Fruit fly (Drosophila melanogaster) whole organism, embryonic: ENCODE data around the gene CG42535.

ENCODE experiments used
- Abd-B ChIP-seq: fragments of 200-800 bp; sonication (Bioruptor generic); optimal IDR thresholded peaks from 2 replicates; lab custom pipeline; 2018; ENCODE audit warnings: missing biosample characterization, mild to moderate bottlenecking, missing genetic modification characterization, moderate library complexity
- CG10959 ChIP-seq: fragments of 200-800 bp; sonication (Bioruptor generic); IDR thresholded peaks from 2 replicates; pipeline ENCODE4 v1.3.6; 2022; ENCODE audit warnings: missing biosample characterization, missing genetic modification characterization
- CG13287 ChIP-seq: fragments of 200-800 bp; sonication (Bioruptor generic); IDR thresholded peaks from 2 replicates; pipeline ENCODE4 v1.3.6; 2022; ENCODE audit warnings: missing biosample characterization, missing genetic modification characterization; ENCODE audit not compliant: partially characterized antibody
- CG13775 ChIP-seq: fragments of 200-800 bp; sonication (Bioruptor generic); optimal IDR thresholded peaks from 3 replicates; lab custom pipeline; 2017; ENCODE audit warnings: missing biosample characterization, mild to moderate bottlenecking, missing genetic modification characterization
- CG16779 ChIP-seq: fragments of 200-800 bp; sonication (Bioruptor generic); IDR thresholded peaks from 2 replicates; pipeline ENCODE4 v1.3.6; 2022; ENCODE audit warnings: missing biosample characterization, missing genetic modification characterization
- CG17359 ChIP-seq: fragments of 200-800 bp; sonication (Bioruptor generic); optimal IDR thresholded peaks from 3 replicates; lab custom pipeline; 2018; ENCODE audit warnings: missing biosample characterization, mild to moderate bottlenecking, missing genetic modification characterization, moderate library complexity
- CG17568 ChIP-seq: fragments of 200-800 bp; sonication (Bioruptor generic); optimal IDR thresholded peaks from 2 replicates; lab custom pipeline; 2018; ENCODE audit warnings: missing biosample characterization, mild to moderate bottlenecking, missing genetic modification characterization, moderate library complexity
- CG4707 ChIP-seq: fragments of 200-800 bp; sonication (Bioruptor generic); optimal IDR thresholded peaks from 2 replicates; lab custom pipeline; 2018; ENCODE audit warnings: missing biosample characterization, mild to moderate bottlenecking, missing genetic modification characterization, moderate library complexity
- CG5180 ChIP-seq: fragments of 200-800 bp; sonication (Bioruptor generic); optimal IDR thresholded peaks from 3 replicates; lab custom pipeline; 2017; ENCODE audit warnings: missing biosample characterization, missing genetic modification characterization, mild to moderate bottlenecking, moderate library complexity, missing genetic modification reagents
- CG6272 ChIP-seq: fragments of 200-800 bp; sonication (Bioruptor generic); IDR thresholded peaks from 2 replicates; pipeline ENCODE4 v1.3.6; 2022; ENCODE audit warnings: missing biosample characterization, missing genetic modification characterization
- CG6683 ChIP-seq: fragments of 200-800 bp; sonication (Bioruptor generic); optimal IDR thresholded peaks from 2 replicates; lab custom pipeline; 2017; ENCODE audit warnings: missing biosample characterization, mild to moderate bottlenecking, missing genetic modification characterization, missing genetic modification reagents
- CG7271 ChIP-seq: fragments of 200-800 bp; sonication (Bioruptor generic); optimal IDR thresholded peaks from 2 replicates; lab custom pipeline; 2018; ENCODE audit warnings: missing biosample characterization, mild to moderate bottlenecking, missing genetic modification characterization, moderate library complexity
- CG8478 ChIP-seq: fragments of >200 bp; optimal IDR thresholded peaks from 2 replicates; lab custom pipeline; 2018
- CG9437 ChIP-seq: fragments of 200-800 bp; sonication (Bioruptor generic); optimal IDR thresholded peaks from 2 replicates; lab custom pipeline; 2018; ENCODE audit warnings: missing biosample characterization, mild to moderate bottlenecking, missing genetic modification characterization
- Dll ChIP-seq: fragments of 200-800 bp; sonication (Bioruptor generic); IDR thresholded peaks from 4 replicates; pipeline ENCODE4 v1.3.6; 2022; ENCODE audit warnings: missing biosample characterization, missing genetic modification characterization; ENCODE audit not compliant: partially characterized antibody
- Eip74EF ChIP-seq, 2 experiments: fragments of 200-800 bp in 1 of 2; fragments of >200 bp in 1 of 2; sonication (Bioruptor generic) in 1 of 2; optimal IDR thresholded peaks; 2 replicates each; lab custom pipeline; 2017 to 2019; ENCODE audit warnings: missing biosample characterization in 2 of 2, missing genetic modification characterization in 2 of 2, mild to moderate bottlenecking in 1 of 2, moderate library complexity in 1 of 2
- Fer3 ChIP-seq: fragments of 200-800 bp; sonication (Bioruptor generic); optimal IDR thresholded peaks from 2 replicates; lab custom pipeline; 2018; ENCODE audit warnings: missing biosample characterization, mild to moderate bottlenecking, missing genetic modification characterization, moderate library complexity
- GATAe ChIP-seq: fragments of 200-800 bp; sonication (Bioruptor generic); conservative IDR thresholded peaks from 2 replicates; pipeline ENCODE4 v1.3.6; 2022; ENCODE audit warnings: missing biosample characterization, missing genetic modification characterization
- Hr3 ChIP-seq: fragments of 200-800 bp; sonication (Bioruptor generic); optimal IDR thresholded peaks from 3 replicates; lab custom pipeline; 2016; ENCODE audit warnings: missing biosample characterization, missing genetic modification characterization
- Hr51 ChIP-seq, 2 experiments: fragments of 200-800 bp; sonication (Bioruptor generic); optimal IDR thresholded peaks; 2 replicates in 1 of 2; 3 replicates in 1 of 2; lab custom pipeline; 2016 to 2018; ENCODE audit warnings: missing biosample characterization in 2 of 2, missing genetic modification characterization in 2 of 2, mild to moderate bottlenecking in 1 of 2, moderate library complexity in 1 of 2
- Lpt ChIP-seq: fragments of >200 bp; optimal IDR thresholded peaks from 2 replicates; lab custom pipeline; 2018; ENCODE audit warnings: missing biosample characterization, missing genetic modification characterization
- Mad ChIP-seq: fragments of 200-800 bp; sonication (Bioruptor generic); optimal IDR thresholded peaks from 2 replicates; lab custom pipeline; 2016; ENCODE audit warnings: missing biosample characterization, missing genetic modification characterization
- Max ChIP-seq: fragments of 200-800 bp; sonication (Bioruptor generic); optimal IDR thresholded peaks from 2 replicates; lab custom pipeline; 2016; ENCODE audit warnings: missing biosample characterization, mild to moderate bottlenecking, missing genetic modification characterization
- NC2β ChIP-seq: fragments of 200-800 bp; sonication (Bioruptor generic); optimal IDR thresholded peaks from 2 replicates; lab custom pipeline; 2016; ENCODE audit warnings: missing biosample characterization, missing genetic modification characterization
- NFAT ChIP-seq: fragments of 200-800 bp; sonication (Bioruptor generic); IDR thresholded peaks from 2 replicates; pipeline ENCODE4 v1.3.6; 2022; ENCODE audit warnings: missing biosample characterization, missing genetic modification characterization
- Nf-YB ChIP-seq: fragments of 200-800 bp; sonication (Bioruptor generic); optimal IDR thresholded peaks from 3 replicates; lab custom pipeline; 2019; ENCODE audit warnings: missing biosample characterization, mild to moderate bottlenecking, missing genetic modification characterization, moderate library complexity
- Rfx ChIP-seq: fragments of 200-800 bp; sonication (Bioruptor generic); IDR thresholded peaks from 2 replicates; pipeline ENCODE4 v1.3.6; 2022; ENCODE audit warnings: missing biosample characterization, missing genetic modification characterization
- abd-A ChIP-seq: fragments of 200-800 bp; sonication (Bioruptor generic); optimal IDR thresholded peaks from 3 replicates; lab custom pipeline; 2019; ENCODE audit warnings: missing biosample characterization, mild to moderate bottlenecking, missing genetic modification characterization, moderate library complexity
- chinmo ChIP-seq: fragments of 200-800 bp; sonication (Bioruptor generic); IDR thresholded peaks from 4 replicates; pipeline ENCODE4 v1.3.6; 2022; ENCODE audit warnings: missing biosample characterization, missing genetic modification characterization; ENCODE audit not compliant: partially characterized antibody
- dan ChIP-seq: fragments of 200-800 bp; sonication (Bioruptor generic); IDR thresholded peaks from 2 replicates; pipeline ENCODE4 v1.3.6; 2022; ENCODE audit warnings: missing biosample characterization, missing genetic modification characterization
- eve ChIP-seq, 2 experiments: fragments of >200 bp; optimal IDR thresholded peaks; 2 replicates each; lab custom pipeline; 2017; ENCODE audit warnings: missing biosample characterization in 2 of 2, missing genetic modification characterization in 2 of 2
- ewg ChIP-seq: fragments of 200-800 bp; sonication (Bioruptor generic); optimal IDR thresholded peaks from 3 replicates; lab custom pipeline; 2017; ENCODE audit warnings: mild to moderate bottlenecking, missing biosample characterization, missing genetic modification reagents, missing genetic modification characterization
- fd3F ChIP-seq: fragments of 200-800 bp; sonication (Bioruptor generic); optimal IDR thresholded peaks from 2 replicates; lab custom pipeline; 2018; ENCODE audit warnings: missing biosample characterization, mild to moderate bottlenecking, missing genetic modification characterization, moderate library complexity
- fd64A ChIP-seq: fragments of 200-800 bp; sonication (Bioruptor generic); optimal IDR thresholded peaks from 3 replicates; lab custom pipeline; 2018; ENCODE audit warnings: missing biosample characterization, mild to moderate bottlenecking, missing genetic modification characterization
- gcm ChIP-seq: fragments of 200-800 bp; sonication (Bioruptor generic); optimal IDR thresholded peaks from 2 replicates; lab custom pipeline; 2019; ENCODE audit warnings: missing biosample characterization, mild to moderate bottlenecking, missing genetic modification characterization, moderate library complexity
- hb ChIP-seq: fragments of 200-800 bp; sonication (Bioruptor generic); IDR thresholded peaks from 3 replicates; pipeline ENCODE4 v1.3.6; 2022; ENCODE audit warnings: missing biosample characterization, missing genetic modification characterization; ENCODE audit not compliant: partially characterized antibody
- kay ChIP-seq: fragments of 200-800 bp; sonication (Bioruptor generic); optimal IDR thresholded peaks from 2 replicates; lab custom pipeline; 2016; ENCODE audit warnings: missing biosample characterization, missing genetic modification characterization
- lbe ChIP-seq: fragments of 200-800 bp; sonication (Bioruptor generic); optimal IDR thresholded peaks from 2 replicates; lab custom pipeline; 2016; ENCODE audit warnings: missing biosample characterization, mild to moderate bottlenecking, missing genetic modification characterization
- nerfin-1 ChIP-seq: fragments of 200-800 bp; sonication (Bioruptor generic); optimal IDR thresholded peaks from 3 replicates; lab custom pipeline; 2019; ENCODE audit warnings: missing biosample characterization, mild to moderate bottlenecking, missing genetic modification characterization, moderate library complexity
- pan ChIP-seq, 4 experiments: fragments of >200 bp in 3 of 4; fragments of 200-800 bp in 1 of 4; sonication (Bioruptor generic) in 1 of 4; optimal IDR thresholded peaks in 3 of 4; IDR thresholded peaks in 1 of 4; 2 replicates each; pipeline versions ENCODE4 v1.3.6 to Lab custom; 2017 to 2022; ENCODE audit warnings: missing biosample characterization in 2 of 4, missing genetic modification characterization in 2 of 4, mixed read lengths in 1 of 4
- pho ChIP-seq: fragments of 200-800 bp; sonication (Bioruptor generic); optimal IDR thresholded peaks from 2 replicates; lab custom pipeline; 2016; ENCODE audit warnings: missing biosample characterization, missing genetic modification characterization
- pita ChIP-seq: fragments of 200-800 bp; sonication (Bioruptor generic); optimal IDR thresholded peaks from 2 replicates; lab custom pipeline; 2017; ENCODE audit warnings: missing biosample characterization, mild to moderate bottlenecking, missing genetic modification characterization
- pnt ChIP-seq: fragments of 200-800 bp; sonication (Bioruptor generic); optimal IDR thresholded peaks from 3 replicates; lab custom pipeline; 2016; ENCODE audit warnings: missing biosample characterization, missing genetic modification characterization
- ranshi ChIP-seq: fragments of 200-800 bp; sonication (Bioruptor generic); IDR thresholded peaks from 2 replicates; pipeline ENCODE4 v1.3.6; 2022; ENCODE audit warnings: missing biosample characterization, missing genetic modification characterization
- slbo ChIP-seq: fragments of 200-800 bp; sonication (Bioruptor generic); IDR thresholded peaks from 2 replicates; pipeline ENCODE4 v1.3.6; 2022; ENCODE audit warnings: missing biosample characterization, missing genetic modification characterization
- sqz ChIP-seq: fragments of 200-800 bp; sonication (Bioruptor generic); optimal IDR thresholded peaks from 3 replicates; lab custom pipeline; 2018; ENCODE audit warnings: missing biosample characterization, mild to moderate bottlenecking, missing genetic modification characterization
- tin ChIP-seq: fragments of 200-800 bp; sonication (Bioruptor generic); optimal IDR thresholded peaks from 3 replicates; lab custom pipeline; 2016; ENCODE audit warnings: missing biosample characterization, missing genetic modification characterization
- yki ChIP-seq: fragments of >200 bp; optimal IDR thresholded peaks from 3 replicates; lab custom pipeline; 2018

The CG42535 gene

DNA sequence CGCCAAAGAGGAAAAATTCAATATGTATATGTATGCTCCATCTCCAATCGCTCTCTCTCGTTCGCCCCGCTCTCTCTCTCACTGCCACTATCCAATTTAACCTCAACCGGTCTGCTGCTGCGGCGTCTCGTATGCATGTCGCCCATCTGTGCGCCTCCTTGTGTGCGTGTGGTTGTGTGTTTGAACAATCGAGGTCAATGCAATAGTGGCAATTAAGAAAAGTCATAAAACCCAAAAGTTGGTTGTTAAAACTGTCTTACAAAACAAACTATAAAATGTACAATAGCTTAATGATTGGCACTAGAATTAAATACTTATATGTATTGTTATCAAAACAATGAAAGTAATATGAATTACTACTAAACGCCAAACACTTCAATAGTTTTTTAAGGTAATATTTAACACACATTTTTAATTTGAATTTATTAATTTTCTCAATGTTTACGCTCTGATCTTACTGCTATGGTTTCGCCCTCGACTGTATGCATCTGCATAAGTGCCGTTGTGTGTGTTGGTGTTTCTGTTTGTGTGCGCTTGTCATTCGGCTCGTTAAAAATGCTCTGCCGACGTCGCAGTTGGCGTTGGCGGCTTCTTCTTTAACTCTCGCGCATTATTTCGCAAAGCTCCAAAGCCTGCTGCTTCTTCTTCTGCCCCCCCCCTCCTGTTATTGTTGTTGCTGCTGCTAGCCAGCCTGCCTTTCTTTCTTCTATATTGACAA, 34.9 kb upstream of the CG42535 start (continued):
- TF ChIP-seq CG17359 (tag; lab: Kevin White, UChicago) (peak; percentile 98), NC2β (GFP tag; lab: Kevin White, UChicago) (peak; percentile 83), CG13287 (no peak), chinmo (GFP tag; lab: Robert Waterston, UW) (peak; percentile 66; the same call in 3 of the 4 replicates), Rfx (GFP tag; lab: Robert Waterston, UW) (peak; percentile 89), fd3F (GFP tag; lab: Kevin White, UChicago) (peak; percentile 95), Max (peak; percentile 97), Lpt (GFP tag; lab: Kevin White, UChicago) (no peak), ewg (GFP tag; lab: Kevin White, UChicago) (peak; percentile 91), CG6683 (GFP tag; lab: Kevin White, UChicago) (peak; percentile 94), pita (no peak), CG4707 (peak; percentile 89), abd-A (tag; lab: Kevin White, UChicago) (peak; percentile 91), slbo (GFP tag; lab: Robert Waterston, UW) (peak; percentile 87), gcm (GFP tag; lab: Kevin White, UChicago) (peak; percentile 99), ranshi (GFP tag; lab: Robert Waterston, UW) (peak; percentile 81), Mad (GFP tag; lab: Kevin White, UChicago) (peak; percentile 88), sqz (GFP tag; lab: Kevin White, UChicago) (peak; percentile 98), Abd-B (peak; percentile 98), CG16779 (GFP tag; lab: Robert Waterston, UW) (0 out of 2 replicates have a peak, but pooled peaks have one; percentile 57), Fer3 (tag; lab: Kevin White, UChicago) (peak; percentile 95), Hr3 (GFP tag; lab: Kevin White, UChicago) (peak; percentile 96), CG5180 (peak; percentile 94), yki (peak; percentile 58), NFAT (GFP tag; lab: Robert Waterston, UW) (peak; percentile 45; the same call in 1 of the 2 replicates), Hr51 (GFP tag; optimal IDR thresholded peaks at IDR 0.05; lab: Kevin White, UChicago) (peak; percentile 93 to 99), Nf-YB (peak; percentile 90), kay (GFP tag; lab: Kevin White, UChicago) (peak; percentile 85), tin (GFP tag; lab: Kevin White, UChicago) (peak; percentile 96), lbe (peak; percentile 95), CG9437 (GFP tag; lab: Kevin White, UChicago) (peak; percentile 96), fd64A (GFP tag; lab: Kevin White, UChicago) (peak; percentile 84), Eip74EF (GFP tag; optimal IDR thresholded peaks at IDR 0.05; lab: Kevin White, UChicago) (peak in 1 of 2 experiments; percentile 99), pnt (GFP tag; lab: Kevin White, UChicago) (peak; percentile 87), nerfin-1 (tag; lab: Kevin White, UChicago) (peak; percentile 98), CG10959 (GFP tag; lab: Robert Waterston, UW) (peak; percentile 77), CG7271 (tag; lab: Kevin White, UChicago) (peak; percentile 90), GATAe (peak; percentile 57), Dll (GFP tag; lab: Robert Waterston, UW) (no peak), eve (GFP tag; optimal IDR thresholded peaks at IDR 0.05; lab: Kevin White, UChicago) (peak; percentile 79 to 100), CG17568 (GFP tag; lab: Kevin White, UChicago) (peak; percentile 95), hb (GFP tag; lab: Robert Waterston, UW) (no peak), pho (GFP tag; lab: Kevin White, UChicago) (peak; percentile 83), CG8478 (lab: Kevin White, UChicago) (peak; percentile 72), CG6272 (peak; percentile 74), CG13775 (peak; percentile 98), dan (no peak), pan (optimal IDR thresholded peaks at IDR 0.05; lab: Kevin White, UChicago) (no peak), pan (GFP tag; optimal IDR thresholded peaks at IDR 0.05 in 1 of 2, IDR thresholded peaks at IDR 0.05 in 1 of 2) (peak in 1 of 2 experiments; percentile 95)
